Fruit fly (Drosophila melanogaster): Measurements from ENCODE around the gene Cpr12A.

The Cpr12A gene

DNA sequence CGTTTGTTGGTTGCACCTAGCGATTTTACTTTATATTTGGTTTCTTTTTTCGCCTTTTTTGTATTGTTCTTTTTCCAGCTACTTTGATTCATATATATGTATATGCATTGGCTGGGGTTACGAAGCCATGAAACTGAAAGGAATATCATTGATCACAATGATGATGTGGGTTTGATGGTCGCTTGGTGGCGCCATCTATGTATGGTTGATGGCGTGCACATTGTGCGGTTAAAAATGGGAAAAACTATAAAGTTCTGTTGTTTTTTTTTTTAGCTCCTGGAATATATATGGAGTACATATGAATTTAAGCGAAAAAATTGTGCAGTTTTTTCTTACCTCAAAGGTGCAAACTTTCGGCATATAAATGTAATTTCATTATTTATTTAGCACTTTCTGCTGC, 43.4 kb downstream of the Cpr12A start:
- TF ChIP-seq usp (GFP tag; optimal IDR thresholded peaks at IDR 0.05) (no peak), sv (GFP tag; optimal IDR thresholded peaks at IDR 0.05) (no peak), OdsH (GFP tag; optimal IDR thresholded peaks at IDR 0.05) (no peak), dsf (GFP tag; optimal IDR thresholded peaks at IDR 0.05; ENCODE audit: borderline replicate concordance) (no peak), psq (GFP tag; optimal IDR thresholded peaks at IDR 0.05) (no peak), Sp1 (GFP tag; optimal IDR thresholded peaks at IDR 0.05) (no peak), lola (GFP tag; optimal IDR thresholded peaks at IDR 0.05) (no peak), tai (GFP tag; optimal IDR thresholded peaks at IDR 0.05) (no peak), pan (optimal IDR thresholded peaks at IDR 0.05) (no peak), br (GFP tag; optimal IDR thresholded peaks at IDR 0.05) (no peak), jim (GFP tag; optimal IDR thresholded peaks at IDR 0.05) (no peak), woc (GFP tag; optimal IDR thresholded peaks at IDR 0.05) (no peak), dl (GFP tag; optimal IDR thresholded peaks at IDR 0.05; ENCODE audit: insufficient read depth in 1 of 2, partially characterized antibody in 2 of 2) (no peak), CrebA (GFP tag; optimal IDR thresholded peaks at IDR 0.05; ENCODE audit: borderline replicate concordance) (no peak), foxo (GFP tag; optimal IDR thresholded peaks at IDR 0.05) (no peak), Hnf4 (GFP tag; optimal IDR thresholded peaks at IDR 0.05) (no peak), Jra (GFP tag; optimal IDR thresholded peaks at IDR 0.05) (no peak), Dfd (GFP tag; optimal IDR thresholded peaks at IDR 0.05) (no peak), N (GFP tag; optimal IDR thresholded peaks at IDR 0.05) (no peak)

DNA sequence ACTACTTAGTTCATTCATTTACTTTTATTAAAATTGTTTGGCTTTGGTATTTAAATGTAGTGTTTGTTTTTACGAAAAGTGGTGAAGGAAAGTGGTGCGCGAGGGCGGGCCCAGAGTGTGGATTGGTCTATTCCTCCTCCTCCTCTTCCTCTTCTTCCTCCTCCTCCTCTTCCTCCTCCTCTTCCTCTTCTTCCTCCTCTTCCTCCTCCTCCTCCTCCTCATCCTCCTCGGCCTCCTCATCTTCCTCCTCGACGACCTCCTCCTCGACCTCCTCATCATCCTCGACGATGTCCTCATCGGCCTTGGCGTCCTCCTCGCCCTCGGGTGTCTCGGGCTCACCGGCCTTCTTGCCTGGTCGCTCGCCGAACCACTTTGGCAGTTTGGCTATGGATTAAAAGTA, 50.2 kb downstream of the Cpr12A start:
- no peak for TF ChIP-seq rgr (GFP tag; optimal IDR thresholded peaks at IDR 0.05)
- no peak for TF ChIP-seq usp (GFP tag; optimal IDR thresholded peaks at IDR 0.05)
- TF ChIP-seq fru (GFP tag; optimal IDR thresholded peaks at IDR 0.05): no peak
- TF ChIP-seq GATAd (GFP tag; optimal IDR thresholded peaks at IDR 0.05): no peak
- TF ChIP-seq foxo (GFP tag; optimal IDR thresholded peaks at IDR 0.05): no peak
- no peak for TF ChIP-seq CG32264 (GFP tag; optimal IDR thresholded peaks at IDR 0.05)
- no peak for TF ChIP-seq dsf (GFP tag; optimal IDR thresholded peaks at IDR 0.05; ENCODE audit: borderline replicate concordance)
- TF ChIP-seq Myc (optimal IDR thresholded peaks at IDR 0.05): no peak
- no peak for TF ChIP-seq HLH106 (tag; optimal IDR thresholded peaks at IDR 0.05)

All from whole organism, wandering third instar larva.